Fruit fly (Drosophila melanogaster): Measurements from ENCODE around the gene Gr22a.

The Gr22a gene

dm6 chr2L:1794817-1795216 lies at the start of gene Gr22a:
Gene Gr22a, minus strand, starts transcription at chr2L:1794917.
- TF ChIP-seq CG10321 (GFP tag; IDR thresholded peaks at IDR 0.05) (no peak), Sox102F (GFP tag; optimal IDR thresholded peaks at IDR 0.05) (no peak), HLH54F (GFP tag; optimal IDR thresholded peaks at IDR 0.05) (no peak), Rfx (GFP tag; IDR thresholded peaks at IDR 0.05) (no peak), CG13296 (GFP tag; optimal IDR thresholded peaks at IDR 0.05) (no peak), CG11504 (tag; optimal IDR thresholded peaks at IDR 0.05) (no peak), scrt (GFP tag; optimal IDR thresholded peaks at IDR 0.05) (no peak), psq (GFP tag; optimal IDR thresholded peaks at IDR 0.05) (no peak), Drgx (GFP tag; IDR thresholded peaks at IDR 0.05) (no peak), oc (tag; optimal IDR thresholded peaks at IDR 0.05) (no peak), Hr78 (GFP tag; optimal IDR thresholded peaks at IDR 0.05) (no peak), D19A (tag; optimal IDR thresholded peaks at IDR 0.05) (no peak), Side (GFP tag; optimal IDR thresholded peaks at IDR 0.05) (no peak), CG11456 (GFP tag; IDR thresholded peaks at IDR 0.05) (no peak)

DNA sequence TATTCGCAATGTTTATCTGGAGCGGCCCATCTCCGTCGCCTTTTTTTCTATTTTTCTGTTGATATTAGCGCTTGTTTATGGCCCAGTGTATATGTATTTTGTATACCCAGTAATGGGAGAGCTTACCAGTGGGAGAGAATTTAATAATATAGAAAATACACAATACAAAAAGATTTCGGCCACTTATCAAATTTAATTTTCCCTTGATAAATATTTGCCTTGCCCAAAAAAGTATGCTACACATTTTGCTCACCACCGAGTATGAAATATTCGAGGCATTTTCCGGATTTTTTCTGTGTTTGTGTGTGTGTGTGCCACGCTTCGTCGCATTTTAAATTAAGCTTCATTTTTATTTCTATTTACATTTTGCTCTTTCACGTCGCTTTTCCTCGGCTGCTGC lies 44.3 kb upstream of the Gr22a start:
- TF ChIP-seq sr (GFP tag; IDR thresholded peaks at IDR 0.05) (no peak), CG18476 (GFP tag; optimal IDR thresholded peaks at IDR 0.05) (no peak), Hr3 (GFP tag; optimal IDR thresholded peaks at IDR 0.05) (no peak), Blimp-1 (GFP tag; optimal IDR thresholded peaks at IDR 0.05) (no peak), Atf6 (GFP tag; IDR thresholded peaks at IDR 0.05) (no peak), Mes4 (GFP tag; optimal IDR thresholded peaks at IDR 0.05) (no peak), slou (GFP tag; optimal IDR thresholded peaks at IDR 0.05) (no peak), Ets65A (GFP tag) (peak; percentile 88), CG9932 (GFP tag; IDR thresholded peaks at IDR 0.05) (no peak), Lpt (GFP tag; optimal IDR thresholded peaks at IDR 0.05) (no peak), wdn (GFP tag; IDR thresholded peaks at IDR 0.05) (no peak), tup (GFP tag; optimal IDR thresholded peaks at IDR 0.05) (no peak), eyg (GFP tag; optimal IDR thresholded peaks at IDR 0.05) (no peak), tap (tag; optimal IDR thresholded peaks at IDR 0.05) (no peak), CG11456 (GFP tag; IDR thresholded peaks at IDR 0.05) (no peak), grau (tag; optimal IDR thresholded peaks at IDR 0.05) (no peak), crol (GFP tag; IDR thresholded peaks at IDR 0.05) (no peak), CG42726 (GFP tag; IDR thresholded peaks at IDR 0.05; ENCODE audit: partially characterized antibody) (no peak), inv (GFP tag; IDR thresholded peaks at IDR 0.05; ENCODE audit: partially characterized antibody) (no peak), Fer3 (tag; optimal IDR thresholded peaks at IDR 0.05) (no peak), CG2202 (tag; optimal IDR thresholded peaks at IDR 0.05) (no peak), CG7963 (GFP tag; IDR thresholded peaks at IDR 0.05; ENCODE audit: partially characterized antibody) (no peak), CG15073 (GFP tag; optimal IDR thresholded peaks at IDR 0.05) (no peak), chm (GFP tag; IDR thresholded peaks at IDR 0.05) (no peak), CG9609 (GFP tag; optimal IDR thresholded peaks at IDR 0.05) (no peak), Neu2 (GFP tag; optimal IDR thresholded peaks at IDR 0.05; ENCODE audit: borderline replicate concordance) (no peak), C15 (GFP tag; IDR thresholded peaks at IDR 0.05) (no peak), E2f1 (GFP tag; IDR thresholded peaks at IDR 0.05) (no peak), trh (GFP tag; optimal IDR thresholded peaks at IDR 0.05) (no peak), aop (GFP tag; IDR thresholded peaks at IDR 0.05) (no peak), CG1024 (GFP tag; IDR thresholded peaks at IDR 0.05) (no peak), CG16863 (GFP tag; optimal IDR thresholded peaks at IDR 0.05) (no peak), CG18619 (GFP tag; optimal IDR thresholded peaks at IDR 0.05) (no peak), bab2 (GFP tag; optimal IDR thresholded peaks at IDR 0.05) (no peak), pita (GFP tag; optimal IDR thresholded peaks at IDR 0.05) (no peak), pnt (GFP tag; optimal IDR thresholded peaks at IDR 0.05) (no peak), PHDP (tag; optimal IDR thresholded peaks at IDR 0.05) (no peak), lbe (GFP tag; optimal IDR thresholded peaks at IDR 0.05) (no peak), CG9215 (GFP tag; IDR thresholded peaks at IDR 0.05) (no peak)

Measured in whole organism, embryonic.